Fruit fly (Drosophila melanogaster) whole organism, pupa: Measurements from ENCODE around the gene APP-BP1.

Experiments
- CG10348 ChIP-seq: fragments of 200-800 bp; sonication (Bioruptor generic); IDR thresholded peaks from 2 replicates; pipeline ENCODE4 v1.3.6; 2022; ENCODE audit warnings: missing biosample characterization, missing genetic modification characterization
- CG12605 ChIP-seq: fragments of 200-800 bp; sonication (Bioruptor generic); IDR thresholded peaks from 2 replicates; pipeline ENCODE4 v1.3.6; 2022; ENCODE audit warnings: missing biosample characterization, missing genetic modification characterization
- CG13204 ChIP-seq: fragments of 200-800 bp; sonication (Bioruptor generic); optimal IDR thresholded peaks from 2 replicates; lab custom pipeline; 2018; ENCODE audit warnings: missing biosample characterization, mild to moderate bottlenecking, missing genetic modification characterization, moderate library complexity
- CG14655 ChIP-seq: fragments of 200-800 bp; sonication (Bioruptor generic); optimal IDR thresholded peaks from 3 replicates; lab custom pipeline; 2017; ENCODE audit warnings: mild to moderate bottlenecking, missing biosample characterization, missing genetic modification reagents, missing genetic modification characterization
- CG15710 ChIP-seq: fragments of 200-800 bp; sonication (Bioruptor generic); optimal IDR thresholded peaks from 2 replicates; lab custom pipeline; 2018; ENCODE audit warnings: missing biosample characterization, mild to moderate bottlenecking, missing genetic modification characterization, moderate library complexity
- CG17806 ChIP-seq: fragments of 200-800 bp; sonication (Bioruptor generic); optimal IDR thresholded peaks from 2 replicates; lab custom pipeline; 2018; ENCODE audit warnings: missing biosample characterization, mild to moderate bottlenecking, missing genetic modification characterization, moderate library complexity
- CG32121 ChIP-seq: fragments of 200-800 bp; sonication (Bioruptor generic); IDR thresholded peaks from 2 replicates; pipeline ENCODE4 v1.3.6; 2022; ENCODE audit warnings: missing biosample characterization, missing genetic modification characterization
- CG34367 ChIP-seq: fragments of 200-800 bp; sonication (Bioruptor generic); optimal IDR thresholded peaks from 2 replicates; lab custom pipeline; 2018; ENCODE audit warnings: missing biosample characterization, mild to moderate bottlenecking, missing genetic modification characterization
- CG4496 ChIP-seq: fragments of 200-800 bp; sonication (Bioruptor generic); IDR thresholded peaks from 3 replicates; pipeline ENCODE4 v1.3.6; 2022; ENCODE audit warnings: missing biosample characterization, missing genetic modification characterization
- CG8159 ChIP-seq: fragments of 200-800 bp; sonication (Bioruptor generic); optimal IDR thresholded peaks from 3 replicates; lab custom pipeline; 2018; ENCODE audit warnings: missing biosample characterization, mild to moderate bottlenecking, missing genetic modification characterization, moderate library complexity
- CG8301 ChIP-seq: fragments of 200-800 bp; sonication (Bioruptor generic); optimal IDR thresholded peaks from 2 replicates; lab custom pipeline; 2018; ENCODE audit warnings: missing biosample characterization, mild to moderate bottlenecking, missing genetic modification characterization
- CG9948 ChIP-seq: fragments of 200-800 bp; sonication (Bioruptor generic); optimal IDR thresholded peaks from 2 replicates; lab custom pipeline; 2018; ENCODE audit warnings: missing biosample characterization, mild to moderate bottlenecking, missing genetic modification characterization, moderate library complexity
- D1 ChIP-seq: fragments of 200-800 bp; sonication (Bioruptor generic); optimal IDR thresholded peaks from 2 replicates; lab custom pipeline; 2018; ENCODE audit warnings: missing biosample characterization, mild to moderate bottlenecking, missing genetic modification characterization, moderate library complexity
- EcR ChIP-seq: fragments of 200-800 bp; sonication (Bioruptor generic); optimal IDR thresholded peaks from 3 replicates; lab custom pipeline; 2019; ENCODE audit warnings: missing biosample characterization, missing genetic modification characterization, mild to moderate bottlenecking, moderate library complexity, missing genetic modification reagents
- Ets98B ChIP-seq: fragments of 200-800 bp; sonication (Bioruptor generic); IDR thresholded peaks from 2 replicates; pipeline ENCODE4 v1.3.6; 2022; ENCODE audit warnings: missing biosample characterization, missing genetic modification characterization
- Pif1A ChIP-seq: fragments of 200-800 bp; sonication (Bioruptor generic); optimal IDR thresholded peaks from 3 replicates; lab custom pipeline; 2016; ENCODE audit warnings: missing biosample characterization, missing genetic modification characterization
- Pif1B ChIP-seq: fragments of 200-800 bp; sonication (Bioruptor generic); optimal IDR thresholded peaks from 3 replicates; lab custom pipeline; 2016; ENCODE audit warnings: missing biosample characterization, missing genetic modification characterization
- Snoo ChIP-seq: fragments of 200-800 bp; sonication (Bioruptor generic); optimal IDR thresholded peaks from 3 replicates; lab custom pipeline; 2017; ENCODE audit warnings: missing biosample characterization, mild to moderate bottlenecking, missing genetic modification characterization, inconsistent platforms
- fd96Ca ChIP-seq: fragments of 200-800 bp; sonication (Bioruptor generic); IDR thresholded peaks from 3 replicates; pipeline ENCODE4 v1.3.6; 2022; ENCODE audit warnings: missing biosample characterization, missing genetic modification characterization
- gl ChIP-seq: fragments of 200-800 bp; sonication (Bioruptor generic); optimal IDR thresholded peaks from 2 replicates; lab custom pipeline; 2018; ENCODE audit warnings: missing biosample characterization, mild to moderate bottlenecking, missing genetic modification characterization
- rn ChIP-seq: fragments of 200-800 bp; sonication (Bioruptor generic); IDR thresholded peaks from 2 replicates; pipeline ENCODE4 v1.3.6; 2022; ENCODE audit warnings: missing biosample characterization, missing genetic modification characterization

Gene APP-BP1

DNA sequence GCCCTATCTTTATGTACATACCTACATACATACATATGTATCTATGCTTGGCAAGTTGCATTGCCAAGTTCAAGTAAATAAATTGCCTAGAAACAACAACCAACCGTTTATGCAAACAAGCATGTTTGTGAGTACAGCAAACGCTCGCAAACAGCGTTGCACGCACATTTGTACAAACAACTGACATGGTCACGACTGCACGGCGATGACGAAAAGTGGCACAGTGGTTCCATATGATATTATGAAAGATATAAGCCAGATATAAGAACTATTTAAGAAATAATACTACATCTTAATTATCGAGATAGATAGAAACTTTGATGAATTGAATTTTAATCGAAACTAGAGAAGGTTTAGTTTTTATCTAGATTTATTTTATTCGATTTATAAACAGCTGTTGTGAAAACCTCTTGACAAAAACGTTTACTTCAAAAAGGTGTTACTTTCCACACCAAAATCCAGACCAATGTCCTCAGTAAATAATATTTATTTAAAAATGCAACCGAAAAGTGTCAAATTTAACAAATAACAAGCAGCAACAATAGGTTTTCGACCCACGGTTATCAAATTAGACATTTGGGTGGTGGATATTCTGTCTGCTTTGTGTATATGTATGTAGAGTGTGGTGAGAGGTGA lies 8.3 kb upstream of the APP-BP1 start:
- TF ChIP-seq Snoo (tag; lab: Kevin White, UChicago), result peak; percentile 38
- TF ChIP-seq CG9948 (tag; lab: Kevin White, UChicago), result peak; percentile 39
- TF ChIP-seq CG17806 (tag; lab: Kevin White, UChicago), result no peak
- TF ChIP-seq Ets98B (GFP tag; lab: Robert Waterston, UW), result peak; percentile 49
- peak; percentile 63 for TF ChIP-seq Pif1A (GFP tag; lab: Kevin White, UChicago)
- no peak for TF ChIP-seq D1
- TF ChIP-seq CG8301 (tag; lab: Kevin White, UChicago), result peak; percentile 59
- TF ChIP-seq CG14655, result peak; percentile 71
- TF ChIP-seq CG8159 (tag; lab: Kevin White, UChicago), result peak; percentile 31
- peak; percentile 63 for TF ChIP-seq CG32121
- TF ChIP-seq Pif1B (GFP tag; lab: Kevin White, UChicago), result peak; percentile 72
- no peak; the same call in 2 of the 3 replicates for TF ChIP-seq fd96Ca (GFP tag; lab: Robert Waterston, UW)

DNA sequence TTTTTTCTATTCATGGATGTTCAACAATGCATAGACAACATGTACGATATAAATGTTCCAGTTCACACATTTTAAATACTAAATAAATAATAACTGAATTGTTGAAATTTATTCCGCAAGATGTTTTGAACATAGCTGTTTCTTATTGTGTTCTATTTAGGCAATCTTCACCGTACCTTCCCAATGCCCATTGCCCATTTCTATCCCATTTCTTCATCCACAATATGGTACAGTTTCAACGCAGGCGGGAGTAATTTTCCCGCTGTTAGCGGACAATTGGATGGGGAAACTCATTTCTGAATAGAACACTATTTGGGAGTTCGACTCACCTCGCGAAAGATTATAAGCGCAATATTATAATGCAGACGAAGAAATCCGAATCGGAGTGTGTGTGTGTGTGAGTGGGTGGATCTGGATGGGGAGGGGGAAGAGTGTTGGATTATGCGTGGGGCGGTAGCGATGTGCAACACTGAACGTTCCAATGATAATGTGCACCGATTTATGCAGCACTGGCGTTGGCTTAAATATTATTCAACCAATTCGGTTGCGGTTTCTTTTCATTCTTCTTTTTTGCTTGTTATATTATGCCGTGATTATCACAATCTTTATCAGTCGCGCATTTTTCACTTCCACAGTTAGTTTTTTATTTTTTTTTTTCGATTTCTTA lies 6.1 kb upstream of the APP-BP1 start:
- TF ChIP-seq CG13204 (GFP tag; lab: Kevin White, UChicago), result peak; percentile 34
- TF ChIP-seq CG32121, result peak; percentile 57; the same call in 1 of the 2 replicates
- TF ChIP-seq Pif1B (GFP tag; lab: Kevin White, UChicago), result peak; percentile 50
- peak; percentile 4 for TF ChIP-seq CG8301 (tag; lab: Kevin White, UChicago)
- 0 out of 2 replicates have a peak, but pooled peaks have one; percentile 21 for TF ChIP-seq CG12605 (GFP tag; lab: Robert Waterston, UW)
- no peak for TF ChIP-seq gl (tag; lab: Kevin White, UChicago)
- peak; percentile 52; the same call in 1 of the 3 replicates for TF ChIP-seq fd96Ca (GFP tag; lab: Robert Waterston, UW)
- peak; percentile 33 for TF ChIP-seq CG14655
- peak; percentile 36 for TF ChIP-seq Pif1A (GFP tag; lab: Kevin White, UChicago)
- TF ChIP-seq CG10348 (GFP tag; lab: Robert Waterston, UW), result no peak
- TF ChIP-seq EcR (GFP tag; lab: Kevin White, UChicago), result no peak
- TF ChIP-seq D1, result no peak
- TF ChIP-seq CG9948 (tag; lab: Kevin White, UChicago), result no peak
- TF ChIP-seq CG34367 (tag; lab: Kevin White, UChicago), result no peak
- peak; percentile 50 for TF ChIP-seq CG4496 (GFP tag; lab: Robert Waterston, UW)
- peak; percentile 23 for TF ChIP-seq CG15710
- no peak for TF ChIP-seq CG17806 (tag; lab: Kevin White, UChicago)
- peak; percentile 60 for TF ChIP-seq Snoo (tag; lab: Kevin White, UChicago)
- no peak for TF ChIP-seq rn
- peak; percentile 25 for TF ChIP-seq CG8159 (tag; lab: Kevin White, UChicago)
- peak; percentile 49 for TF ChIP-seq Ets98B (GFP tag; lab: Robert Waterston, UW)
- TF ChIP-seq, all 21 proteins: peak for 13

DNA sequence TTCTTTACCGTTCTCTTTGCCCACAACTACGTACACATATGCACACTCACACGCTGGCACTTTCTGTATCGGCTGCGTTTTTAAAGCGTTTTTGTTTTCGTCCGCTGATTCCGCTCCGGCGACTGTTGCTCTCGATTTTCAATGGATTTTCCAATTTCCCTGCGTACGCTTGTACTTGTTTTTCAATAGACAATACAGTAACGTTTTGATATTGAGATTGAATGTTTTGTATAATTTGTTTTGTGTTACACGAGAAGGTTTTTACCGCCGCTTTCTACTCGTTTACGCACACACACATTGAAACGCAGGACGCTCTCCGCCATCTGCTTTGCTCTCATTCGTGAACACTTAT lies 5.6 kb upstream of the APP-BP1 start:
- TF ChIP-seq fd96Ca (GFP tag; lab: Robert Waterston, UW) (no peak), CG12605 (GFP tag; lab: Robert Waterston, UW) (no peak), CG4496 (GFP tag; lab: Robert Waterston, UW) (no peak), CG17806 (tag; lab: Kevin White, UChicago) (no peak), Pif1B (GFP tag; lab: Kevin White, UChicago) (no peak), gl (tag; lab: Kevin White, UChicago) (no peak), CG15710 (no peak), Pif1A (GFP tag; lab: Kevin White, UChicago) (no peak), CG10348 (GFP tag; lab: Robert Waterston, UW) (no peak), D1 (no peak), EcR (GFP tag; lab: Kevin White, UChicago) (no peak), CG34367 (tag; lab: Kevin White, UChicago) (no peak), Snoo (tag; lab: Kevin White, UChicago) (no peak), rn (no peak), CG9948 (tag; lab: Kevin White, UChicago) (no peak), CG14655 (no peak), Ets98B (GFP tag; lab: Robert Waterston, UW) (no peak), CG13204 (GFP tag; lab: Kevin White, UChicago) (no peak), CG8159 (tag; lab: Kevin White, UChicago) (no peak), CG8301 (tag; lab: Kevin White, UChicago) (no peak)

DNA sequence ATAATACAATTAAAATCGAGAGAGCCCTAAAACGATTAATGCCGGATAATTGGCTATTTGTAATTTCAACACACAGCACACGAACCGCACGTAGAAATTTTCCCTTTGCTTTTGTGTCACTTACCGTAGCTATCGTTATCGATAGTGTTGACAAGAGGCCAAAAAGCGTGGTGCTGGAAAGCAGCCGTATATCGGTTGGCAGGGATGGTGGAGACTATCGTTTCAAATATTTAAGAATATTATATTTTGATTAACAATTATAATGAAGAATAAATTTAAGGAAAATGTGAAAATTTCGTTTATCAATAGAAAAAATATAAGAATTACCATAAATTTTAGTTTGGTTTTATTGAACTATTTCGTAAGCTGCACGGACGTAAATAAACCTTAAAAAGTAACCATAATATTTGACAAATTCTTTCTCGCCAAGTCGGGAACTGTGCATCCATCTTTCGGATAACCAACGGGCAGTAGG lies 5.1 kb upstream of the APP-BP1 start, which contains the start of gene JIL-1:
TSS of gene JIL-1 (minus strand) at position 148 of the 475 bp plus-strand sequence.
- TF ChIP-seq Ets98B (GFP tag; lab: Robert Waterston, UW) (peak; percentile 77), EcR (GFP tag; lab: Kevin White, UChicago) (no peak), CG17806 (tag; lab: Kevin White, UChicago) (peak; percentile 14), CG8301 (tag; lab: Kevin White, UChicago) (peak; percentile 5), Snoo (tag; lab: Kevin White, UChicago) (peak; percentile 20), D1 (peak; percentile 57), CG15710 (peak; percentile 42), CG14655 (peak; percentile 21), CG32121 (peak; percentile 38; the same call in 1 of the 2 replicates), CG13204 (GFP tag; lab: Kevin White, UChicago) (no peak), rn (0 out of 2 replicates have a peak, but pooled peaks have one; percentile 10), fd96Ca (GFP tag; lab: Robert Waterston, UW) (peak; percentile 69), CG34367 (tag; lab: Kevin White, UChicago) (no peak), CG10348 (GFP tag; lab: Robert Waterston, UW) (no peak), Pif1A (GFP tag; lab: Kevin White, UChicago) (peak; percentile 44), gl (tag; lab: Kevin White, UChicago) (no peak), CG4496 (GFP tag; lab: Robert Waterston, UW) (peak; percentile 50; the same call in 2 of the 3 replicates), Pif1B (GFP tag; lab: Kevin White, UChicago) (peak; percentile 44), CG9948 (tag; lab: Kevin White, UChicago) (no peak), CG8159 (tag; lab: Kevin White, UChicago) (peak; percentile 41), CG12605 (GFP tag; lab: Robert Waterston, UW) (no peak)
